Worm (Caenorhabditis elegans): ENCODE measurements around the gene Y32B12B.4.

ce11 chrV:16505828-16506227, 47.3 kb upstream of the Y32B12B.4 start, which contains the start of gene nhr-54:
- TF ChIP-seq mep-1 (tag; optimal IDR thresholded peaks at IDR 0.05), result no peak
- TF ChIP-seq ztf-11 (tag; optimal IDR thresholded peaks at IDR 0.05), result no peak
- TF ChIP-seq blmp-1 (tag; optimal IDR thresholded peaks at IDR 0.05), result no peak
- no peak for TF ChIP-seq unc-62 (GFP tag; optimal IDR thresholded peaks at IDR 0.05)
- no peak for TF ChIP-seq nhr-237 (tag; optimal IDR thresholded peaks at IDR 0.05)
- TF ChIP-seq snpc-4 (tag; optimal IDR thresholded peaks at IDR 0.05), result no peak
- no peak for TF ChIP-seq nhr-28 (tag; optimal IDR thresholded peaks at IDR 0.05)
- TF ChIP-seq nhr-12 (tag; optimal IDR thresholded peaks at IDR 0.05), result no peak
- TF ChIP-seq ham-2 (GFP tag; optimal IDR thresholded peaks at IDR 0.05), result no peak
- no peak for TF ChIP-seq sptf-1 (tag; optimal IDR thresholded peaks at IDR 0.05)
- TF ChIP-seq nhr-76 (tag; optimal IDR thresholded peaks at IDR 0.05), result no peak
